Worm (Caenorhabditis elegans) whole organism, midembryonic: ENCODE measurements around the gene ZK938.10.

Experiments
- T22C8.4 ChIP-seq: fragments of 200-800 bp; sonication (Bioruptor generic); IDR thresholded peaks from 2 replicates; pipeline ENCODE4 v1.3.6; 2022; ENCODE audit warnings: missing genetic modification characterization, missing compliant biosample characterization
- klf-2 ChIP-seq: fragments of 200-800 bp; sonication (Bioruptor generic); conservative IDR thresholded peaks from 2 replicates; pipeline ENCODE4 v1.3.6; 2022; ENCODE audit warnings: missing genetic modification reagents, missing genetic modification characterization, missing compliant biosample characterization
- ref-1 ChIP-seq: fragments of 200-800 bp; sonication (Bioruptor generic); conservative IDR thresholded peaks from 2 replicates; pipeline ENCODE4 v1.3.6; 2022; ENCODE audit warnings: missing genetic modification reagents, missing genetic modification characterization, missing compliant biosample characterization
- ztf-23 ChIP-seq: fragments of 200-800 bp; sonication (Bioruptor generic); IDR thresholded peaks from 2 replicates; pipeline ENCODE4 v1.3.6; 2022; ENCODE audit warnings: missing genetic modification reagents, missing genetic modification characterization, missing compliant biosample characterization
- ztf-29 ChIP-seq: fragments of 200-800 bp; sonication (Bioruptor generic); IDR thresholded peaks from 2 replicates; pipeline ENCODE4 v1.3.6; 2022; ENCODE audit warnings: missing genetic modification reagents, missing genetic modification characterization, missing compliant biosample characterization

ZK938.10 gene

DNA sequence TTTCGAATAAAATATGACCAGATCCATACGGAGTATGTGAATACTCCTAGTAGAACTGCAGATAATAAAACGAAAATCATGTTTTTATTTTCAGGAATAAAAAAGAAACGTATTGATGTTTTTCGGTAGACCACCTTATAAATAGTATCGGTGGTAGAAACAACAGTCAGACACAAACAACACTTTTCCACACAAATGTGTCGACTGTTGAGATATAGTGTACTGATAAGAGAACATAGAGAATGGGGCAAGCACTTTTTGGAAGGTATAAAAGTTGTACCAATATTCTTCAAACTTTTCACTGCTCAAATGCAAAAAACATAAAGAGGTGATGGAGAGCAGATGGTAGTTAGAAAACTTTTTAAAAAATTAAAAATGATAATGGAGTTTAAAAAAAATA lies 48.2 kb downstream of the ZK938.10 start, which contains the start of gene cyp-13A6:
Gene cyp-13A6, minus strand, starts transcription at position 180 of the 400 bp plus-strand sequence.
- TF ChIP-seq ztf-23 (GFP tag; lab: Robert Waterston, UW) (no peak), ref-1 (GFP tag; lab: Robert Waterston, UW) (no peak), ztf-29 (GFP tag; lab: Robert Waterston, UW) (no peak), T22C8.4 (GFP tag; lab: Robert Waterston, UW) (no peak), klf-2 (GFP tag; lab: Robert Waterston, UW) (no peak)
